Worm (Caenorhabditis elegans) whole organism, L4 larva: ENCODE measurements around the gene C04B4.4.

Experiments used
- R02D3.7 ChIP-seq: fragments of 150-350 bp; sonication (generic microtip); optimal IDR thresholded peaks from 3 replicates; lab custom pipeline; 2014; ENCODE audit warnings: missing biosample characterization, missing genetic modification characterization
- daf-8 ChIP-seq: fragments of 200-800 bp; sonication (Bioruptor generic); IDR thresholded peaks from 2 replicates; pipeline ENCODE4 v1.3.6; 2022; ENCODE audit warnings: missing genetic modification characterization, missing compliant biosample characterization
- fos-1 ChIP-seq: fragments of 150-350 bp; optimal IDR thresholded peaks from 2 replicates; lab custom pipeline; 2014; ENCODE audit warnings: missing biosample characterization, missing genetic modification characterization
- mep-1 ChIP-seq: fragments of 150-350 bp; sonication (generic microtip); optimal IDR thresholded peaks from 3 replicates; lab custom pipeline; 2014; ENCODE audit warnings: missing biosample characterization, missing genetic modification characterization
- unc-130 ChIP-seq: sonication (generic microtip); optimal IDR thresholded peaks from 2 replicates; lab custom pipeline; 2016; ENCODE audit warnings: missing genetic modification reagents, missing genetic modification characterization, missing compliant biosample characterization
- ztf-11 ChIP-seq: fragments of 150-350 bp; optimal IDR thresholded peaks from 2 replicates; lab custom pipeline; 2014; ENCODE audit warnings: missing biosample characterization, missing genetic modification characterization

DNA sequence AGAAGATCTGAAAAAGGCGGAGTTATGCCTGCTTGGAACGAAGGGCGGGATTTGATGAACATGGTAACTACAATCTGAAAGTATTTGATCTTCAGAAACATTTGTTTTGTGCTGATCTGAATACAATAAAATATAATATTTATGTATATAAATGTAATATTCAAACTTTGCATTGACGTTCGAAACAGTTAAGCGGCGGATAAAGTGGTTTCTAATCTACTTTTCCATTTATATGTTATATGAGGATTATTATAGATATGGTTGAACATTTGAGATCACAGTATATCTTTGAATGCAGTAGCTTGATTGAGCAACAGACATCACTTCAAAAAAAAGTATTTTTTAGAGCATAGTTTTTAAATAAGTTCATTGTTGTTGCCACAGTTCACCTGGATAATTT is 16.8 kb upstream of the C04B4.4 start, which contains the start of gene H19J13.2:
- TF ChIP-seq ztf-11 (tag; lab: Kevin White, UChicago) (no peak), fos-1 (tag; lab: Kevin White, UChicago) (no peak), mep-1 (no peak), unc-130 (no peak), R02D3.7 (tag; lab: Kevin White, UChicago) (no peak), daf-8 (no peak)
